Fruit fly (Drosophila melanogaster): ENCODE measurements around the gene CG46307.
A peak's percentile ranks its signal among the peaks of the same experiment; 100 is the strongest.

Gene CG46307

DNA sequence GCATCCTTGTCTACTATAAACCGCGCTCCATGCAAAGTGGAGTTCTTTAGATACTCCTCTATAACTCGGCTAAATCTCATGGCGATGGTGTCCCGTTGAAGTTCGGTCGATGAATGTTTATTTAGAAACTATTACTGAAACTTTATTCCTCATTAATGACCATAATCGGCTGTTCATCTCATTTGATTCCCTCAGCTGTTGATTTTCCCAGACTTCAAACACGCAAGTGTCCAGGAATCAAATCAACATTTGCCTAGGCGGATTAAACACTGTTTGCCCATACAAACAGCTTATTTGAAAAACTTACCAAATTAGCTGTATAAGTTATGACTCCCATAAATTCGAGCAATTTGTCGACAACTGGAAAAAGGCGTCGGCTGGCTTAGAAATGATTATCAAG, 15.7 kb upstream of the CG46307 start, which contains the start of gene ppk13:
Gene ppk13, minus strand, starts transcription at position 101 of the 400 bp plus-strand sequence.
- TF ChIP-seq CG17801 (GFP tag; optimal IDR thresholded peaks at IDR 0.05; ENCODE audit: partially characterized antibody): no peak

DNA sequence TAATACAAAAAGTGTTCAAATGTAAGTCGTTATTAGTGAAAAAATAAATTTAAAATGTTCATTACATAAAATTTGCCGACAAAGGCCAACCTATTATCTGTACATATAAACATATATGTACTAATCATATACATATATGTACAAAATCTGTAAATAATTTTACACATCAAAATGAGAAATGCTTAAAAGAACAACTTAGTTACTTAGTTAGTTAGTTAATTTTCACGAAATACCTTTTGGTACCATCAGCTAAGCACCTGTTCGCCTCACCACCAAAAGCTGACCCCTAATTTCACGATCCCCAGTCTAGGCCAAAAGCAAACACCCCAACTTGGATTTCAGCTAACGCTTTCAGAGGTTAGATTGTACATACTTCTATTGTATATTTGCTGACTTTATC, 15.3 kb upstream of the CG46307 start, which contains the start of gene CG9259:
Gene CG9259, plus strand, starts transcription at position 301 of the 400 bp plus-strand sequence.
- no peak for TF ChIP-seq CG17801 (GFP tag; optimal IDR thresholded peaks at IDR 0.05; ENCODE audit: partially characterized antibody)

DNA sequence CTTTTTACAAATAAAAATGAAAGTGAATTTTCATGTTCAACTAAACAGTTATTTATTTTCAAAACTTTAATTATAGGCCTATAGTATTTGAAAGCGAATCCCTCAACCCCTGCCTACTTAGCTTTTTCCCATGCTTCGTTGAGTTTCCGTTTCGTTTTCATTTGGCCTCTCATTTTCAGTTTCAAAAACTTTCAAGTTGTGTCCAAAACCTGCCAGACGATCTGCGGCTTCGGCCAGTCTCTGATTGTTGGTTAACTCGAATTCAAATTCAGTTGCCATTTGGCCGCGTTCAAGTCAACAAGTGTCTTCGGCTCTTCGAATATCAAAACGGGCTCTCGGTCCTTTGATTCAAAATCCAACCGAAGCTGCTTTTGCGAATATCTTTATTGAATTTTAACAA, 13.4 kb upstream of the CG46307 start, which contains the start of gene CG14397:
Gene CG14397, plus strand, starts transcription at position 270 of the 400 bp plus-strand sequence.
- no peak for TF ChIP-seq CG17801 (GFP tag; optimal IDR thresholded peaks at IDR 0.05; ENCODE audit: partially characterized antibody)

DNA sequence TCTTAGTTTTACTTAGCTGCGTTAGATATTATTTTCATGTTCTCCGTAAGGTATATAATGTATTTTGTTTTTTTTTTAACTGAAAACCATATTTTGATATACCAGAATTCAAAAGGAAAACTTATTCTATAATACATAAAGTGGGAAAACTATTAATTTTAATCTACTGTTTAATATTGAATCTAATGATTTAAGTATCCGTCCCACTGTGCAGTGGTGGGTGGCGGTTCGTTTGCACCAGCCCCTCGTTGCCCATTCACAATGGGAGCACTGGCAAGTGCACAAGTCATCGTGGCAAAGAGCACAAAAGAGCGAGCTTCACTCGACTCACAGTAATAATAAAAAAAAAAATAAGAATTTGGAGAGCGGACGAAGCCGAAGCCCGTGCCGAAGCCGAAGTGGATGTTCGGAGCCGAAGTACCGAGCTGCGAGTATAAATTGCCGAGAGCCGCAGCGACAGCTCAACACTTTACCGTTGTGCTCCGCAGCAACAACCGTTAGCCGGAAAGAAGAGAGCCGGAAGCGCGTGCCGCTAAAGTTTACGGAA, 7.8 kb upstream of the CG46307 start, which contains the start of gene CG34136:
Gene CG34136, plus strand, starts transcription at position 475 of the 547 bp plus-strand sequence.
- TF ChIP-seq CG17801 (GFP tag; optimal IDR thresholded peaks at IDR 0.05; ENCODE audit: partially characterized antibody): peak; percentile 74

DNA sequence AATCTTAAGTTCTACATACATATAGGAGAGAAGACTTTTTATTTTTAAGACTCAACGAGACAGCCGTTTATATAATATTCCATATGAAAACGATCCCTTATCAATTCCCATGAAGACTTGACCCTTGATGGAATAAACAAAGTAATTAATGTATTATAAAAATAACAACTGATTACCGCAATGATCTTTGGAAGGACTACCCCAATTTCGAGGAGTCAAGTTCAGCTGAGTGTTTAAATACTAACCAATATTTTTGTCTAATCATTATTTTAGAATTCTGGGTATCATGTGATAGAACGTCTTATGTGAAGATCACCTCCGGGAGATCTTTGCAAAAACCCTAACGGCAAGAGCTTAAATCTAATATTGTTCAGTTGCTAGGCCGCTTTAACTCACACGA, 6.5 kb upstream of the CG46307 start:
- TF ChIP-seq CG17801 (GFP tag; optimal IDR thresholded peaks at IDR 0.05; ENCODE audit: partially characterized antibody): no peak

DNA sequence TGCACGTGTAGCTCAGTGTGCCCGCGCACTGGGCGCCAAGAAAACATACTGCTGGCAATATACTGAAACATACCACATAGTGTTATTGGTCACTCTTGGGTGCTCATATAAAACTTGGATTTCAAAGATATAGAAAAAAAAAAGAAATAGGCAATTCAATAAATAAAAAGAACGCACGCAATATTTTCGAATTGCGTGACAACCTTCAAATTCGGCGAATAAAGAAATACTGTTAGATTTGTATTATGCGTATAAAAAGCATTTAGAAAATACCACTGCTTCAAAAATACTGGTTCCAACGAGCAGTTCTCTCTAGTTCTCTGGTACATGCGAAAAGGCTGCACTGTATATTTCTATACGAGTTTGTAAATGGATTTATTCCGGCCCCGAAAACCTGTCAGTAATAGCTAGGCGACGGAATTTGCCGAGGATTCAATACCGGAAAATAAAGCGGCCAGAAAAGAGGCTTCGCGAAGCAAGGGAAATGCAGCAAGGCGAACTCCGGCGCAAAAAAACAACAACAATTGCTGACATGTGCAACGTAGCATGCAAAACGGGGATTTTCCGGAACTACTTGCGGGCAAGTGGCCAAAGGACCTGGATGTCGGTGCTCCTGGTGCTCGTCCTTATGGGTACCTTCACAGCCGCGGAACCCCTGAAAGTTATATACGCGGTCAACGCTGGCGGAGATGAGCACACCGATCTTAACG, 1.8 kb upstream of the CG46307 start, which contains the start of gene CG9257:
Gene CG9257, plus strand, starts transcription at position 345 of the 710 bp plus-strand sequence.
- TF ChIP-seq CG17801 (GFP tag; optimal IDR thresholded peaks at IDR 0.05; ENCODE audit: partially characterized antibody): no peak

DNA sequence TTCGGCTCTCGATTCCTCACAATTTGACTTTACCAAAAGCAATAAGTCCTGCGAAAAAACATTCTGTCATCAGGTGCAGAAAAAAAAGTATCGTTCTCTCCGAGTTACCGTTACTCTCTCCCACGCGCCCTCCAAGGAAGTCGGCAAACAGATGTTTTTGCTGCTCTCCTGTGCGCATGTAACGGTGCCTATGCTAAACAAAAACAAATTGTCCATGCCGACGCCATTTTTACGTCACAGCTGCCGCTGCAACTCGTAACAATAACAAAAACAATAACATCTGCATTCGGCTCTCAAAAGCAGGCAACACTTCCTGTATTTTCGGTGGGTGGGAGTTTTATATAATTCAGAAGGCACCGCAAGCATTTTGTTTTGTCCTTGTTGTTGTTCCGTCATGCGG, 759 bp downstream of the CG46307 start:
- no peak for TF ChIP-seq CG17801 (GFP tag; optimal IDR thresholded peaks at IDR 0.05; ENCODE audit: partially characterized antibody)

DNA sequence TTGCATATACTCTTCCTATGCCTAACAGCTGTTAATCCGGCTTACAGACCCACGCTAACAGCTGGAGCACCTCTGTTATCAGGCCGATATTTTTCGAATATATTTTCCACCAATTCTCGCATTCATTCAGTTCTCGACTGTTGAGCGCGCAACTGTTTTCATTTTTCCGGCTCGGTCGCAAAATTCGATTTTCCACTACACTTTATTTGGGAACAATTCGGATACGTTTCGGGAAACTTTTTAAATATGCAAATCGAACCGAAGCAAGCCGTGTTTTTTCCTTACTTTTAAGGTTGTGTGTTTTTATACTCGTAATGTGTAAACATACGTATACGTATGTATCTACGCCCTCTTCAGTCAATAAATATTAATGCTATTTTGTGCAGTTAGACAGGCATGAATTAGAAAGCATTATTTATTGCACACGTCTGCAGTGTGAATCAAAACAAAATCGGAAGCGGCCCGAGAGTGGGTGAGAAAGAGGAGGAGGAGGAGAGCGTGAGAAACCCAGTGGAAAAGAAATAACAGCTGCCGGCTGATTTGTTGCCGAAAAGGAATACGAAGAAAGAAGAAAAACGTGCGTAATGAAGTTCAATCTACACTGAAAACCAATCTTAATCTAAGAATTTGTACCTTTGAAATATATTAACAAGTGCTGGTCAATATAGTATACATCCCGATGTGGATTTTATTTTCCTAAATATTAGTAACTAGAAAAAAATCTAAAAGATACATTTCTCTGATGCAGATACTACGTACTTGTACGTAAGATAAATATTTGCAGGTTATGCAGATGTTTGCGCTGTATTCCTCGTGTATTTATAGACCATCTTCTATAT, 3.5 kb downstream of the CG46307 start:
- TF ChIP-seq CG17801 (GFP tag; optimal IDR thresholded peaks at IDR 0.05; ENCODE audit: partially characterized antibody): no peak

DNA sequence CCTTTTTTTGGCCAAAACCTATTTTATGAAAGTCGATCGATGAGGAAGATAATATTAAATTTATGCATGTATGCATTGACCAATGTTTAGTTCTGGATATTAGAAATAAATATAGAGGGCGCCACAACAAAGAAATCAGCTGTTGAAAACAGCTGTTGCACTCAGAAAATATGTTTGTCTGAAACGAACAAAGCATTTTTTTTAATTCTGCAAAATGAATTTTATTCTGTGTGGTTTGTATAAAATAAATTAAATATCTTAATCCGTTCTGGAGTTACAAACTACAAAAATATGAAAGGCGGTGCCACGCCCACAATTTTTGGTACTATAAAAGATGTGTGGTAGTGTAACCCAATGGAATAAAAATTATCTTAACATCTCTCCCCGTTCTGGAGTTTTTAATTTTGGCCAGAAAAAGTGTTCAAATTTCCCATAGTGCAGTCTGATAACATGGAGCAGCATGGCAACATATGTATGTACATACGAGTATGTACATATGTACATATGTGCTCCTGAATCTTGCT, 4.5 kb downstream of the CG46307 start:
- TF ChIP-seq CG17801 (GFP tag; optimal IDR thresholded peaks at IDR 0.05; ENCODE audit: partially characterized antibody): peak; percentile 6

DNA sequence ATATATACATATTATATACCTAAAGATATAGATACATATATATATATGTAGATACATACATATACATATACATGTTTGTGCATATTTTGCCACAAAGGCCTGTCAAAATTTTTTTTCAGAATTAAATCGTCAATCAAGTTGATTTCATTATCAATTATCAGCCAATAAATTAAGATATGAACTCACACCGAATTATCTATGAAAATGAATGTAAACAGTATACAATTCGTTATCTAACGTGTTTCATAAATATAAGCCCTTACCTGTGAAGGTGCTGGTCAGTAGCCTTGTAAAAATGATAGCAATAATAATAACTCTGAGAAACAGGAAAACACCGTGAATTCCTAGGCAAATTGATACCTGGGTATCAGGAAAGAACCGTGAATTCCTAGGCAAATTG, 5.3 kb downstream of the CG46307 start:
- no peak for TF ChIP-seq CG17801 (GFP tag; optimal IDR thresholded peaks at IDR 0.05; ENCODE audit: partially characterized antibody)

DNA sequence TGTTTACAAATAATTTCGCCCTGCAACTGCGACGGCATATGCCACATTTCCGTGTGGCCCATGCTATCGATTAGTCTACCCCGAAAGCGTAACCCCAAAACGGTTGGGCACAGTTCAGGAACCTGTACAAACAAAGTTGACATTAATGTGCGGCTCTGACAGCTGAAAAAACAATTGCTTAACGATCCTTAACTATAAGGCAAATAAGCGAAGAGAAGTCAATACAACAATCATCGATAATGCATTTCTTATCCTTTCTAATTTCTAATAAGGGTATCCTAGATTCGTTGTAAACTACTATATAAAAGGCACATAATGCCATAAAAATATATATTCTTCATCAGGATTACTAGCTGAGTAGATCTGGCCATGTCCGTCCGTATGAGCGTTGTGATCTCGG, 7.5 kb downstream of the CG46307 start:
- no peak for TF ChIP-seq CG17801 (GFP tag; optimal IDR thresholded peaks at IDR 0.05; ENCODE audit: partially characterized antibody)

DNA sequence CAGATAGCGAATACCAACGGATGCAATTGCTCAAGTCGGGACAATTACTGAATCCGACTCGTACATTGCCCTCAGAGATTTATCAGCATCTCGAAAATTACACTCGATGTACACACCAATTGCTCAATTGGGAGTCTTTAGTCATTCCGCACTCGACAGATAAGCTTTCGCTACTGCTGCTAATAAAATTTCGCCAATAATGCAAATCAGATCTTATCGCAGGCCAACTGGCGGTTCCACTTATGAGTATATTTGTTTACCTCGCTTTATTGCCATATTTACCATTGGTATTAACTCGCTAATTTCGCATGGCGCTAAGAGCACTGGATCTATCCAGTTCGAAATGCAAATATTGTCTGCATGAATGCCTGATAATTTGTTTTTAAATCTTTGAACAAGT, 9.2 kb downstream of the CG46307 start:
- TF ChIP-seq CG17801 (GFP tag; optimal IDR thresholded peaks at IDR 0.05; ENCODE audit: partially characterized antibody): no peak

DNA sequence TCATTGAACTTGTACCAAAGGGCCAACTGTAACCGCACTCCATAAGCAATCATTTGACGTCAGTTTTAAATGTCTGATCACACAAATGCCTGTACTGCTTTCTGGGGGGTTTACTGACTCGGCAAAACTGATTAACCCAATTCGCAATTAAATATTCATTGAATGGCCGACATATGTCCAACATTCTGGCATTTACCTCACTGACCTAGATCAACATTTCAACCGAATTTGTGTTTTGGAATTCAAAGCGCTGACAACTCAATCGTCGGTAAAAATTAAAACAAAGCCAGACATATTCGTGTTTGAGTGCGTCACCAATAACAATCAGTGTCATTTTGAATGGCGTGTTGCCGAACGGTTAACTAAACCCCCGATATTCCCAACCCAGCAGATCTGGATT, 11.3 kb downstream of the CG46307 start:
- TF ChIP-seq CG17801 (GFP tag; optimal IDR thresholded peaks at IDR 0.05; ENCODE audit: partially characterized antibody): no peak

DNA sequence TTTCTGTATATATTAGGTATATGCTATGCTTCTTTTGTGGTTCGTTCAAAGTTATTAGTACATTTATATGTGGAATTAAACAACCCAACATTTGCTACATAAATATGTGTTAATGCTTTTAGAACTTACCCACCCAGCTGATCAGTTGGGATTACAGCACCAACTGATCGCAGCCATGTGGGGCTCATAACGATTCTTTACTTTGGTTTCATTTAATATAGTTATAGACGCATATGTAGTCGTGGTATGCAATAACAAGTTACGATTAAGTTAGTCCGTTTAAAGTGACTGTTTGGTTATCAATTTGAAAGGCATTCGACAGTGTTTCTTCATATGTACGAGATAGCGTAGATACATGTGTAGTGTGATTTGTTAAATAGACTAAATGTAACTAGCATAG, 31.4 kb downstream of the CG46307 start:
- TF ChIP-seq CG17801 (GFP tag; optimal IDR thresholded peaks at IDR 0.05; ENCODE audit: partially characterized antibody): no peak
